Fruit fly (Drosophila melanogaster): ENCODE results near the gene 5PtaseI.

- TF ChIP-seq CG12768 (GFP tag; optimal IDR thresholded peaks at IDR 0.05) (no peak), Clk (GFP tag; optimal IDR thresholded peaks at IDR 0.05) (peak; percentile 7), pad (GFP tag; optimal IDR thresholded peaks at IDR 0.05) (peak; percentile 32), toe (GFP tag; optimal IDR thresholded peaks at IDR 0.05) (peak; percentile 52), Crg-1 (GFP tag; optimal IDR thresholded peaks at IDR 0.05) (peak; percentile 38), CG11617 (GFP tag; optimal IDR thresholded peaks at IDR 0.05) (peak; percentile 23), Mnt (GFP tag; optimal IDR thresholded peaks at IDR 0.05) (peak; percentile 42)
Measured at dm6 chr3R:25054451-25055188, 9.7 kb upstream of the 5PtaseI start, which contains the start of gene CG31109.

All from whole organism, adult.